Worm (Caenorhabditis elegans) whole organism, midembryonic: ENCODE measurements around the gene cept-2.

Experiments
- T22C8.4 ChIP-seq: fragments of 200-800 bp; sonication (Bioruptor generic); IDR thresholded peaks from 2 replicates; pipeline ENCODE4 v1.3.6; 2022; ENCODE audit warnings: missing genetic modification characterization, missing compliant biosample characterization
- cog-1 ChIP-seq: sonication (generic microtip); optimal IDR thresholded peaks from 2 replicates; lab custom pipeline; 2016; ENCODE audit warnings: missing genetic modification characterization, missing compliant biosample characterization
- flt-1 ChIP-seq: fragments of 200-800 bp; sonication (Bioruptor generic); IDR thresholded peaks from 2 replicates; pipeline ENCODE4 v1.3.6; 2022; ENCODE audit warnings: missing genetic modification characterization, missing compliant biosample characterization
- klf-2 ChIP-seq: fragments of 200-800 bp; sonication (Bioruptor generic); conservative IDR thresholded peaks from 2 replicates; pipeline ENCODE4 v1.3.6; 2022; ENCODE audit warnings: missing genetic modification reagents, missing genetic modification characterization, missing compliant biosample characterization
- med-1 ChIP-seq: sonication (generic microtip); optimal IDR thresholded peaks from 2 replicates; lab custom pipeline; 2017; ENCODE audit warnings: missing genetic modification characterization, mild to moderate bottlenecking, missing compliant biosample characterization, antibody characterized with exemption, missing genetic modification reagents; ENCODE audit not compliant: insufficient read depth
- ref-1 ChIP-seq: fragments of 200-800 bp; sonication (Bioruptor generic); conservative IDR thresholded peaks from 2 replicates; pipeline ENCODE4 v1.3.6; 2022; ENCODE audit warnings: missing genetic modification reagents, missing genetic modification characterization, missing compliant biosample characterization
- tab-1 ChIP-seq: fragments of 200-800 bp; sonication (Bioruptor generic); IDR thresholded peaks from 2 replicates; pipeline ENCODE4 v1.3.6; 2022; ENCODE audit warnings: missing genetic modification characterization, missing compliant biosample characterization
- ztf-23 ChIP-seq: fragments of 200-800 bp; sonication (Bioruptor generic); IDR thresholded peaks from 2 replicates; pipeline ENCODE4 v1.3.6; 2022; ENCODE audit warnings: missing genetic modification reagents, missing genetic modification characterization, missing compliant biosample characterization
- ztf-29 ChIP-seq: fragments of 200-800 bp; sonication (Bioruptor generic); IDR thresholded peaks from 2 replicates; pipeline ENCODE4 v1.3.6; 2022; ENCODE audit warnings: missing genetic modification reagents, missing genetic modification characterization, missing compliant biosample characterization

cept-2 gene

DNA sequence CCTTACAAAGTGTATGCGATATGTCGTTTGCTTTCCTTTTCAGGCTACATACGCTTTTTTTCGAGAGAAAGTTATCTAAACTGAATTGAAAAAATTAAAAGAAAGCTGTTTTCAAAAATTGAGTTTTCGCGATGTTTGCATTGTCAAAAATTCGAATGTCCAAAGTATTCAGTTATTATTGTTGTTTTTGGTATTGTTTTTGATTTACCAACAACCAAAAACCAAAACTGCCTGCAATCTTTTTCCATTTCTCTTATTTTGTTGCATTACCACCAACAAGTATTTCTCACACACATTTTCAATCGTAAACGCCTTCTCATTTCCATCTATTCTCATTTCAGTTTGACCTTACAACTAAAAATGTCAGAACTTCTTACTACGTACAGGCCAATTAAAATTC, 18.8 kb upstream of the cept-2 start, which contains the start of gene pepm-1:
Gene pepm-1 (plus strand): TSS at position 301 of the 400 bp plus-strand sequence.
- TF ChIP-seq med-1 = no peak
- no peak for TF ChIP-seq tab-1 (GFP tag; lab: Robert Waterston, UW)
- TF ChIP-seq ref-1 (GFP tag; lab: Robert Waterston, UW) = no peak
- TF ChIP-seq T22C8.4 (GFP tag; lab: Robert Waterston, UW) = no peak
- TF ChIP-seq klf-2 = no peak
- TF ChIP-seq cog-1 (tag; lab: Kevin White, UChicago) = no peak

DNA sequence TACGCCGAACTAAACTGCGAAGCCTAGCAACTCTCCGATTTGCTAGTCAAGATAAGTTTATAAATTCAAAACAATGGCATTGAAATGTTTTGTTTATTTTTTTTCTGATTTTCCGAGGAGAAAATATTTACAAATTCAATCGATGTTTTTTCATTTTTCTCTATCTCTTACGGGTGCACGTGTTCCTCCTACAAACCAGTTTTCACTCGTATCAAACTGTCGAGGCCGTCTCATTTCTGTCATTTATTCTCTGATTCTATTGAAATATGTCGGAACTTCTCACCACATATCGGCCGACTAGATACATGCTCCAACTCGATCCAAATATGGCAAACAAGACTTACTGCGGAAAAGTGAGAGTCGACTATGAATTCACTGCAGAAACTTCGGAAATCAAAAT, 16.1 kb upstream of the cept-2 start, which contains the start of gene F47B8.8:
Gene F47B8.8 (plus strand): TSS at position 257 of the 400 bp plus-strand sequence.
- TF ChIP-seq klf-2 = no peak

DNA sequence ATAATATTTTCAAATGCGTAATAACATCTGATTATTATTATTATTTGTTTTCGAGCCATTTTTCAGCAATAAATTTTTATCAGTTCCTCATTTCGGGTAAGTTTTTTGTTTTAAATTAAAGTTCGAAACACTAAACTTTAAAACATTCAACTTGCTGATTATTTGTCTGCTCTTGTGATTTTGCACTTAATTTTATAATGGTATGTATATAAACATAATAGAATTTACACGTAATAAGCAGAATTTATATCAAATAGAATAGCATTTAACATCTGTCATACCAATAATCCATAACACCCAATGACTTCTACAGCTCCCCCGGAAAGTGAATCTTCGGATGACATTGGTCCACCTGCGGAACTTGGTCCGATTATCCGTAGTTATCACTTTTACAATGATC, 14.4 kb upstream of the cept-2 start, which contains the start of gene srm-4:
Gene srm-4 (plus strand): TSS at position 301 of the 400 bp plus-strand sequence.
- no peak for TF ChIP-seq ref-1 (GFP tag; lab: Robert Waterston, UW)
- TF ChIP-seq tab-1 (GFP tag; lab: Robert Waterston, UW) = no peak
- no peak for TF ChIP-seq cog-1 (tag; lab: Kevin White, UChicago)
- no peak for TF ChIP-seq ztf-29 (GFP tag; lab: Robert Waterston, UW)
- TF ChIP-seq klf-2 = no peak
- TF ChIP-seq ztf-23 (GFP tag; lab: Robert Waterston, UW) = no peak
- TF ChIP-seq med-1 = no peak
- TF ChIP-seq T22C8.4 (GFP tag; lab: Robert Waterston, UW) = no peak
- TF ChIP-seq flt-1 = no peak

DNA sequence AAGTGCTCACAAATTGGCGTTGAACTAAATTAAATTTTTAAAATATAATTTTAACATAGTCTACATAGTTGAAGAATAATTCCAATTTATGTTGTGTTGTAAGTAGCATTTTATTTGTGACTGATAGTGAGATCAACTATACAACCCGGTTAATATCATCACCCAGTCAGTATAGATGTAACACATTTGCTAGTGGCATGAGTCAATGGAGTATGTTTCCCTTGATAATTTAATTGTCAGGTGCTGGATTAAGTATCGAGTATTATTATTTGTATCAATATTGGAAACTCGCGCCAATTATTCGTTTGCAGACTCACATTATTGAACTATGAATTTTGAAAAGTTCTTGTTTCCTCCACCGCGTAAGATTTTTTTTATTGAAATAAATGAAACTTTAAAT, 12.7 kb upstream of the cept-2 start, which contains the start of gene srm-5:
Gene srm-5 (plus strand): TSS at position 301 of the 400 bp plus-strand sequence.
- TF ChIP-seq klf-2 = no peak
- TF ChIP-seq ref-1 (GFP tag; lab: Robert Waterston, UW) = no peak
- TF ChIP-seq ztf-29 (GFP tag; lab: Robert Waterston, UW) = no peak
- TF ChIP-seq med-1 = no peak
- no peak for TF ChIP-seq tab-1 (GFP tag; lab: Robert Waterston, UW)
- TF ChIP-seq T22C8.4 (GFP tag; lab: Robert Waterston, UW) = no peak

DNA sequence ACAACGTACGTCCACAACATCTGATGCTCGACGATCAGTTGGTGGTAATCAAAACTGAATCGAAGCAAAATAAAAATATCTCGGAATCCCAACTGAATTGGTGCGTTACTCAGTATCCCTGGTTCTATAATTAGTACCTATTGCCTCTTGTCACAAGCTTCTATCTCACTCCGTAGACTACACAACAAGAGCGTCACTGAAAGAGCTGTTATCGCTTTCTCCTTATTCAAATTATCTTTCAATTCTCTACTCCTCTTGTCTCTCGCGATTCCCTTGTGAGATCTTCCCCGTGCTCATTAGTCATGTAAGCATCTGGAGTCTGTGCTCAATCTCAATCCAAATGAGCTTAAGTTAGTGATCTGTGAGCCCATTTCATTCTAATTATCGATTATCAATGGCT, 10.9 kb upstream of the cept-2 start, which contains the start of gene srm-6:
Gene srm-6 (plus strand): TSS at position 301 of the 400 bp plus-strand sequence.
- TF ChIP-seq cog-1 (tag; lab: Kevin White, UChicago) (no peak), flt-1 (no peak), ztf-23 (GFP tag; lab: Robert Waterston, UW) (no peak), med-1 (no peak), ztf-29 (GFP tag; lab: Robert Waterston, UW) (no peak), T22C8.4 (GFP tag; lab: Robert Waterston, UW) (no peak), ref-1 (GFP tag; lab: Robert Waterston, UW) (no peak), tab-1 (GFP tag; lab: Robert Waterston, UW) (no peak), klf-2 (no peak)

DNA sequence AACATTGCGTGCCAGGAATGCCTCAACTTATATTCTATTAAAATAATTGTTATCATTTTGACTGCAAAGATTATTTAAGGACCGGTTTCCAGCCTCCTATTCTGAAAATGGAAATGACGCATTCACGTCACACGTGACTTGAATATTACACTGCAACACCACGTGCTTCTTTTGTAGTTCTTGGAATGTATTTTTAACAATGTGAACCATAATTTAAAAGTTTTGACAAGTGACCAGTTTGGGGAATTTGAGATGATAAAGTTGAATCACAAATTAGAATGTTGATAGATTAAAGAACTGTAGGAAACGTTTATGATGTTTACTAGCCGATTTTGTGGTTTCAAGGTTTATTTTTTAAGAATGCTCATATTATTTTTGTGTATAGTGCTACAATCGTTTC, 5.9 kb upstream of the cept-2 start, which contains the start of gene F47B8.10:
Gene F47B8.10 (plus strand): TSS at position 301 of the 400 bp plus-strand sequence.
- no peak for TF ChIP-seq klf-2
- no peak for TF ChIP-seq T22C8.4 (GFP tag; lab: Robert Waterston, UW)
- TF ChIP-seq med-1 = no peak
- TF ChIP-seq tab-1 (GFP tag; lab: Robert Waterston, UW) = no peak
- no peak for TF ChIP-seq ref-1 (GFP tag; lab: Robert Waterston, UW)
- no peak for TF ChIP-seq flt-1
- no peak for TF ChIP-seq cog-1 (tag; lab: Kevin White, UChicago)
- TF ChIP-seq ztf-29 (GFP tag; lab: Robert Waterston, UW) = no peak
- no peak for TF ChIP-seq ztf-23 (GFP tag; lab: Robert Waterston, UW)

DNA sequence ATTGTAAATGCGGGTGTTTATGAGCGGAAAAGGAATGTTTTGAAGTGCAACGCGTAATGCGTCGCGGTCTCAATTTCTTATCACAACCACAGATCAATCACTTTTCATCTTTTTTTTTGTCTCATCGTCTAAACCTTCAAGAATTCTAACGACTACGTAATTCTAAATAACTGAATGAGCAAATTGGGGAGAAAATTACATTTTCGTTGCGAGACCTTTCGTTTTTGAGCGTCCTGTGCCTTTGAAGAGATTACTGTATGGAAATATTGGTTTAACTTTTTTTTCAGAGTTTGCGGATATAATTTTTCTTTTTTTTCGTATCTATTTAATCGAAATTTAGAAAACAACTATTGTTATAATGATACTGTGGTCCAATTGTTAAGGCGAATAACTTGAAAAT, 2.9 kb downstream of the cept-2 start:
- TF ChIP-seq ztf-23 (GFP tag; lab: Robert Waterston, UW) = no peak
- no peak for TF ChIP-seq T22C8.4 (GFP tag; lab: Robert Waterston, UW)
- TF ChIP-seq cog-1 (tag; lab: Kevin White, UChicago) = no peak
- no peak for TF ChIP-seq tab-1 (GFP tag; lab: Robert Waterston, UW)
- no peak for TF ChIP-seq flt-1
- no peak for TF ChIP-seq ref-1 (GFP tag; lab: Robert Waterston, UW)
- TF ChIP-seq med-1 = no peak
- TF ChIP-seq ztf-29 (GFP tag; lab: Robert Waterston, UW) = no peak
- TF ChIP-seq klf-2 = no peak

DNA sequence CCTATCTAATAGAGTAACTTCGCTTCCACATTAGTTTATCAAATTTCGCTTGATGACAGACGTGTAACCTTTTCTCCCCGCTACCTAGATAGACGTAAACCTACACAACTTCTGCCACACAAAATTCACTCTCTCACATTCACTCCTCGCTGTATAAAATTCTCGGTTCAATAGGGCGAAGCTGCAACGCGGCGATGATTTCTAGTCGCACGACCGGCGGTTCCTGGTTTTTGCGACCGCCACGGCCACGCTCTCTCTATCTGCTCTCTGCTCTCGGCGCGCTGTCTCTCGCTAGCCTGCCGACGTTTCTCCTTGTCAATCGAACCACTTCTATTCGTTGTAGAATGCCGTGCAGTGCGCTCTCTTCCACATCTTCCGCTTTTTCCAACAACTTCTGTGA, 3.4 kb downstream of the cept-2 start:
- TF ChIP-seq klf-2 (no peak), flt-1 (peak; percentile 35; the same call in 1 of the 2 replicates)

DNA sequence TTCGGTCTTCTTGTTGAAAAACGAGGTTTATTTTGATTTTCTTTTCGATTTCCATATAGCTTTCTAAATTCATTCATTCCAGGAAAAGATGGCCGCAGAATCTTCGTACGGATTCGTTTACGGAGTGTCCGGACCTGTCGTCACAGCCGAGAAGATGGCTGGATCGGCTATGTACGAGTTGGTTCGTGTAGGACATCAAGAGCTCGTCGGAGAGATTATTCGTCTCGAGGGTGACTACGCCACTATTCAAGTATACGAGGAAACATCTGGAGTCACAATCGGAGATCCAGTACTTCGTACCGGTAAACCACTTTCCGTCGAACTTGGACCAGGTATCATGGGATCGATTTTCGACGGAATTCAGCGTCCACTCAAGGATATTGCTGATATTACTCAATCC, 4.1 kb downstream of the cept-2 start, which contains the start of gene vha-13:
Gene vha-13 (plus strand): TSS at position 81 of the 400 bp plus-strand sequence.
- no peak for TF ChIP-seq ztf-29 (GFP tag; lab: Robert Waterston, UW)
- TF ChIP-seq T22C8.4 (GFP tag; lab: Robert Waterston, UW) = no peak
- no peak for TF ChIP-seq klf-2
- no peak for TF ChIP-seq tab-1 (GFP tag; lab: Robert Waterston, UW)
- TF ChIP-seq flt-1 = no peak
- TF ChIP-seq cog-1 (tag; lab: Kevin White, UChicago) = no peak

DNA sequence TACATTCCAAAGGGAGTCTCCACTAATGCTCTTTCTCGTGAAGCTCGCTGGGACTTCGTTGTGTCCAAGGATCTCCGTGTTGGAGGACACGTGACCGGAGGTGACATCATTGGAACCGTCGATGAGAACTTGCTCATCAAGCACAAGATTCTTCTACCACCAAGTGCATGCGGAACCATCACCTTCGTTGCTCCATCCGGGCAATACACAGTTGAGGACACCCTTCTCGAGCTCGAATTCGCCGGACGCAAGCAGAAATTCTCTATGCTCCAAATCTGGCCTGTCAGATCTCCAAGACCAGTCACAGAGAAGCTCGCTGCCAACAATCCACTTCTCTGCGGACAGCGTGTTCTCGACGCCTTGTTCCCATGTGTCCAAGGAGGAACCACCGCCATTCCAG, 4.5 kb downstream of the cept-2 start:
- TF ChIP-seq ref-1 (GFP tag; lab: Robert Waterston, UW) = no peak
- TF ChIP-seq flt-1 = 0 out of 2 replicates have a peak, but pooled peaks have one; percentile 57

DNA sequence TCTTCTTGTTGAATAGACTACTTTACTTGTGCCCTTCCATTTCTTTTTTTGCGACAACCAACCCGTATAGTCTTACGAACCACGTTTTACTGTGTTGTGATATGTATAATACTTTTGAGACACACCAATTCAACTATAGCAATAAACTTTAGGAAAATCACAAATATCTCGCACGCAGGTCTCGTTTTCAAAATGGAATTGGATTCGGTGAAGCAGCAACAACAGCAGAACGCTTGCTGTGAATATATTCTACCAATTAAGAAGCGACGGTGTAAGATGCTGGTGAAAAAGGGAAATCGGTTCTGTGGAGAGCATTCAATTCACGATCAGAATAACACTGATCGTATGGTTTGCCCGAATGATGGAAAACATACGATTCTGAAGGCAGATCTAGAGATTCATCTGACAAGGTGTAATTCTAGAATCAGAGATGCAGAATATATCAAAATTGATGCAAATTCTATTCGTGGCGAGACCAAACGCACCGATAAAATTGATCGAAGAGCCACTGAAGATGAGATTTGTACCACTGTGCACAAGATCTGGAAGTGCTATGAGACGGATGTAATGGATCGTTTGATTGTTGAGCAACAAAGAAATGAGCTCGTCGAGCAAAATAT, 6.8 kb downstream of the cept-2 start, which contains the start of gene Y49A3A.3:
Gene Y49A3A.3 (plus strand): TSS at position 153 of the 620 bp plus-strand sequence.
- TF ChIP-seq T22C8.4 (GFP tag; lab: Robert Waterston, UW) = no peak
- no peak for TF ChIP-seq flt-1
- TF ChIP-seq ztf-23 (GFP tag; lab: Robert Waterston, UW) = no peak
